Fruit fly (Drosophila melanogaster): ENCODE measurements around the gene CG33922.

Gene CG33922

dm6 chr2L:1312321-1312720 is 31.6 kb downstream of the CG33922 start (continued):
- TF ChIP-seq caup (GFP tag; optimal IDR thresholded peaks at IDR 0.05; ENCODE audit: severe bottlenecking), result no peak
- TF ChIP-seq CG7839 (tag; optimal IDR thresholded peaks at IDR 0.05), result peak; percentile 18
- no peak for TF ChIP-seq pan (optimal IDR thresholded peaks at IDR 0.05)
- TF ChIP-seq pan (GFP tag; optimal IDR thresholded peaks at IDR 0.05 in 1 of 2, IDR thresholded peaks at IDR 0.05 in 1 of 2), result no peak
- TF ChIP-seq CG32772 (GFP tag; IDR thresholded peaks at IDR 0.05), result no peak
- 0 out of 3 replicates have a peak, but pooled peaks have one; percentile 17 for TF ChIP-seq otp (GFP tag; IDR thresholded peaks at IDR 0.05)
- no peak for TF ChIP-seq HLH54F (GFP tag; optimal IDR thresholded peaks at IDR 0.05)
- TF ChIP-seq ci (GFP tag; IDR thresholded peaks at IDR 0.05), result peak; percentile 30; the same call in 2 of the 3 replicates
- peak; percentile 13 for TF ChIP-seq CG11504 (tag; optimal IDR thresholded peaks at IDR 0.05)
- TF ChIP-seq MTF-1 (GFP tag; optimal IDR thresholded peaks at IDR 0.05; ENCODE audit: borderline replicate concordance), result no peak
- TF ChIP-seq prd (optimal IDR thresholded peaks at IDR 0.05), result no peak
- peak; percentile 30; the same call in 1 of the 3 replicates for TF ChIP-seq prd (GFP tag; IDR thresholded peaks at IDR 0.05)

Measured in whole organism, embryonic.